Fruit fly (Drosophila melanogaster) whole organism, embryonic: ENCODE measurements around the gene aralar1.
A peak's percentile ranks its signal among the peaks of the same experiment; 100 is the strongest.

Source experiments
- Abd-B ChIP-seq: fragments of 200-800 bp; sonication (Bioruptor generic); optimal IDR thresholded peaks from 2 replicates; lab custom pipeline; 2018; ENCODE audit warnings: missing biosample characterization, mild to moderate bottlenecking, missing genetic modification characterization, moderate library complexity
- BEAF-32 ChIP-seq: fragments of 200-800 bp; sonication (Bioruptor generic); optimal IDR thresholded peaks from 3 replicates; lab custom pipeline; 2017; ENCODE audit warnings: missing biosample characterization, missing genetic modification characterization, mild to moderate bottlenecking, moderate library complexity, missing genetic modification reagents
- Bgb ChIP-seq: fragments of 200-800 bp; sonication (Bioruptor generic); IDR thresholded peaks from 2 replicates; pipeline ENCODE4 v1.3.6; 2022; ENCODE audit warnings: missing biosample characterization, missing genetic modification characterization; ENCODE audit not compliant: partially characterized antibody
- Bteb2 ChIP-seq: fragments of 200-800 bp; sonication (Bioruptor generic); optimal IDR thresholded peaks from 2 replicates; lab custom pipeline; 2016; ENCODE audit warnings: missing biosample characterization, missing genetic modification characterization
- CG10462 ChIP-seq: fragments of 200-800 bp; sonication (Bioruptor generic); optimal IDR thresholded peaks from 2 replicates; lab custom pipeline; 2016; ENCODE audit warnings: missing biosample characterization, missing genetic modification characterization
- CG10543 ChIP-seq: fragments of 200-800 bp; sonication (Bioruptor generic); optimal IDR thresholded peaks from 3 replicates; lab custom pipeline; 2017; ENCODE audit warnings: missing biosample characterization, mild to moderate bottlenecking, missing genetic modification characterization, moderate library complexity
- CG11093 ChIP-seq: fragments of 200-800 bp; sonication (Bioruptor generic); IDR thresholded peaks from 3 replicates; pipeline ENCODE4 v1.3.6; 2022; ENCODE audit warnings: missing biosample characterization, missing genetic modification characterization
- CG11723 ChIP-seq: fragments of 200-800 bp; sonication (Bioruptor generic); optimal IDR thresholded peaks from 2 replicates; lab custom pipeline; 2017; ENCODE audit warnings: missing biosample characterization, mild to moderate bottlenecking, missing genetic modification characterization
- CG12659 ChIP-seq: fragments of 200-800 bp; sonication (Bioruptor generic); optimal IDR thresholded peaks from 3 replicates; lab custom pipeline; 2017; ENCODE audit warnings: mild to moderate bottlenecking, missing biosample characterization, missing genetic modification reagents, missing genetic modification characterization
- CG14441 ChIP-seq: fragments of 200-800 bp; sonication (Bioruptor generic); IDR thresholded peaks from 2 replicates; pipeline ENCODE4 v1.3.6; 2022; ENCODE audit warnings: missing biosample characterization, missing genetic modification characterization
- CG15011 ChIP-seq: fragments of 200-800 bp; sonication (Bioruptor generic); optimal IDR thresholded peaks from 3 replicates; lab custom pipeline; 2018; ENCODE audit warnings: missing biosample characterization, mild to moderate bottlenecking, missing genetic modification characterization
- CG15514 ChIP-seq: fragments of 200-800 bp; sonication (Bioruptor generic); optimal IDR thresholded peaks from 3 replicates; lab custom pipeline; 2017; ENCODE audit warnings: missing biosample characterization, missing genetic modification characterization, mild to moderate bottlenecking, moderate library complexity, missing genetic modification reagents
- CG17912 ChIP-seq: fragments of 200-800 bp; sonication (Bioruptor generic); optimal IDR thresholded peaks from 2 replicates; lab custom pipeline; 2018; ENCODE audit warnings: missing biosample characterization, mild to moderate bottlenecking, missing genetic modification characterization
- CG1792 ChIP-seq: fragments of 200-800 bp; sonication (Bioruptor generic); optimal IDR thresholded peaks from 2 replicates; lab custom pipeline; 2016; ENCODE audit warnings: missing biosample characterization, missing genetic modification characterization
- CG3163 ChIP-seq: fragments of 200-800 bp; sonication (Bioruptor generic); optimal IDR thresholded peaks from 3 replicates; lab custom pipeline; 2016; ENCODE audit warnings: missing biosample characterization, missing genetic modification characterization
- CG34224 ChIP-seq: fragments of 200-800 bp; sonication (Bioruptor generic); IDR thresholded peaks from 3 replicates; pipeline ENCODE4 v1.3.6; 2022; ENCODE audit warnings: missing biosample characterization, missing genetic modification characterization; ENCODE audit not compliant: partially characterized antibody
- CG4854 ChIP-seq: fragments of 200-800 bp; sonication (Bioruptor generic); optimal IDR thresholded peaks from 2 replicates; lab custom pipeline; 2016; ENCODE audit warnings: missing biosample characterization, missing genetic modification characterization, inconsistent platforms
- CG5180 ChIP-seq: fragments of 200-800 bp; sonication (Bioruptor generic); optimal IDR thresholded peaks from 3 replicates; lab custom pipeline; 2017; ENCODE audit warnings: missing biosample characterization, missing genetic modification characterization, mild to moderate bottlenecking, moderate library complexity, missing genetic modification reagents
- CG6254 ChIP-seq: fragments of 200-800 bp; sonication (Bioruptor generic); optimal IDR thresholded peaks from 3 replicates; lab custom pipeline; 2017; ENCODE audit warnings: mild to moderate bottlenecking, missing biosample characterization, missing genetic modification reagents, missing genetic modification characterization
- CG6813 ChIP-seq: fragments of 200-800 bp; sonication (Bioruptor generic); optimal IDR thresholded peaks from 2 replicates; lab custom pipeline; 2017; ENCODE audit warnings: missing biosample characterization, missing genetic modification characterization, mild to moderate bottlenecking, moderate library complexity, missing genetic modification reagents
- CG7928 ChIP-seq: fragments of 200-800 bp; sonication (Bioruptor generic); optimal IDR thresholded peaks from 2 replicates; lab custom pipeline; 2017; ENCODE audit warnings: missing biosample characterization, mild to moderate bottlenecking, missing genetic modification characterization
- CG8359 ChIP-seq: fragments of 200-800 bp; sonication (Bioruptor generic); optimal IDR thresholded peaks from 2 replicates; lab custom pipeline; 2017; ENCODE audit warnings: missing biosample characterization, mild to moderate bottlenecking, missing genetic modification characterization, borderline replicate concordance
- CG8388 ChIP-seq: fragments of 200-800 bp; sonication (Bioruptor generic); optimal IDR thresholded peaks from 2 replicates; lab custom pipeline; 2019; ENCODE audit warnings: missing biosample characterization, mild to moderate bottlenecking, missing genetic modification characterization, moderate library complexity
- Doc3 ChIP-seq: fragments of 200-800 bp; sonication (Bioruptor generic); IDR thresholded peaks from 3 replicates; pipeline ENCODE4 v1.3.6; 2022; ENCODE audit warnings: missing biosample characterization, missing genetic modification characterization; ENCODE audit not compliant: partially characterized antibody
- Dref ChIP-seq: fragments of 200-800 bp; sonication (Bioruptor generic); IDR thresholded peaks from 2 replicates; pipeline ENCODE4 v1.3.6; 2022; ENCODE audit warnings: missing biosample characterization, missing genetic modification characterization
- E2f2 ChIP-seq: fragments of 200-800 bp; sonication (Bioruptor generic); IDR thresholded peaks from 2 replicates; pipeline ENCODE4 v1.3.6; 2022; ENCODE audit warnings: missing biosample characterization, missing genetic modification characterization
- Fer2 ChIP-seq: fragments of 200-800 bp; sonication (Bioruptor generic); optimal IDR thresholded peaks from 2 replicates; lab custom pipeline; 2018; ENCODE audit warnings: missing biosample characterization, mild to moderate bottlenecking, missing genetic modification characterization, moderate library complexity
- Gug ChIP-seq: fragments of 200-800 bp; sonication (Bioruptor generic); IDR thresholded peaks from 4 replicates; pipeline ENCODE4 v1.3.6; 2022; ENCODE audit warnings: missing biosample characterization, missing genetic modification characterization
- HHEX ChIP-seq: fragments of 200-800 bp; sonication (Bioruptor generic); optimal IDR thresholded peaks from 3 replicates; lab custom pipeline; 2017; ENCODE audit warnings: missing biosample characterization, mild to moderate bottlenecking, missing genetic modification characterization, missing genetic modification reagents
- Lhr ChIP-seq: fragments of 200-800 bp; sonication (Bioruptor generic); optimal IDR thresholded peaks from 3 replicates; lab custom pipeline; 2017; ENCODE audit warnings: mild to moderate bottlenecking, missing biosample characterization, missing genetic modification reagents, missing genetic modification characterization
- Nf-YA ChIP-seq: fragments of 200-800 bp; sonication (Bioruptor generic); IDR thresholded peaks from 2 replicates; pipeline ENCODE4 v1.3.6; 2022; ENCODE audit warnings: missing biosample characterization, missing genetic modification characterization
- PHDP ChIP-seq: fragments of 200-800 bp; sonication (Bioruptor generic); optimal IDR thresholded peaks from 3 replicates; lab custom pipeline; 2018; ENCODE audit warnings: missing biosample characterization, mild to moderate bottlenecking, missing genetic modification characterization, moderate library complexity
- Ptx1 ChIP-seq: fragments of 200-800 bp; sonication (Bioruptor generic); IDR thresholded peaks from 2 replicates; pipeline ENCODE4 v1.3.6; 2022; ENCODE audit warnings: missing biosample characterization, missing genetic modification characterization
- Rfx ChIP-seq: fragments of 200-800 bp; sonication (Bioruptor generic); IDR thresholded peaks from 2 replicates; pipeline ENCODE4 v1.3.6; 2022; ENCODE audit warnings: missing biosample characterization, missing genetic modification characterization
- Spps ChIP-seq: fragments of 200-800 bp; sonication (Bioruptor generic); optimal IDR thresholded peaks from 2 replicates; lab custom pipeline; 2018; ENCODE audit warnings: missing biosample characterization, mild to moderate bottlenecking, missing genetic modification characterization
- btn ChIP-seq: fragments of 200-800 bp; sonication (Bioruptor generic); optimal IDR thresholded peaks from 2 replicates; lab custom pipeline; 2016; ENCODE audit warnings: missing biosample characterization, missing genetic modification characterization
- cato ChIP-seq: fragments of 200-800 bp; sonication (Bioruptor generic); optimal IDR thresholded peaks from 2 replicates; lab custom pipeline; 2016; ENCODE audit warnings: missing biosample characterization, missing genetic modification characterization, borderline replicate concordance
- crp ChIP-seq, 2 experiments: fragments of 200-800 bp; sonication (Bioruptor generic); optimal IDR thresholded peaks; 2 replicates in 1 of 2; 3 replicates in 1 of 2; lab custom pipeline; 2017; ENCODE audit warnings: missing biosample characterization in 2 of 2, missing genetic modification characterization in 2 of 2, mild to moderate bottlenecking in 1 of 2, moderate library complexity in 1 of 2
- dmrt99B ChIP-seq: fragments of 200-800 bp; sonication (Bioruptor generic); optimal IDR thresholded peaks from 2 replicates; lab custom pipeline; 2018; ENCODE audit warnings: missing biosample characterization, mild to moderate bottlenecking, missing genetic modification characterization, moderate library complexity
- ftz-f1 ChIP-seq: fragments of 200-800 bp; sonication (Bioruptor generic); optimal IDR thresholded peaks from 2 replicates; lab custom pipeline; 2016; ENCODE audit warnings: missing biosample characterization, missing genetic modification characterization
- gce ChIP-seq: fragments of 200-800 bp; sonication (Bioruptor generic); IDR thresholded peaks from 3 replicates; pipeline ENCODE4 v1.3.6; 2022; ENCODE audit warnings: missing biosample characterization, missing genetic modification characterization
- hbn ChIP-seq: fragments of 200-800 bp; sonication (Bioruptor generic); IDR thresholded peaks from 2 replicates; pipeline ENCODE4 v1.3.6; 2022; ENCODE audit warnings: missing biosample characterization, missing genetic modification characterization; ENCODE audit not compliant: partially characterized antibody
- jigr1 ChIP-seq: fragments of 200-800 bp; sonication (Bioruptor generic); IDR thresholded peaks from 3 replicates; pipeline ENCODE4 v1.3.6; 2022; ENCODE audit warnings: missing biosample characterization, missing genetic modification characterization
- jumu ChIP-seq: fragments of 200-800 bp; sonication (Bioruptor generic); optimal IDR thresholded peaks from 3 replicates; lab custom pipeline; 2016; ENCODE audit warnings: missing biosample characterization, missing genetic modification characterization
- lbe ChIP-seq: fragments of 200-800 bp; sonication (Bioruptor generic); optimal IDR thresholded peaks from 2 replicates; lab custom pipeline; 2016; ENCODE audit warnings: missing biosample characterization, mild to moderate bottlenecking, missing genetic modification characterization
- lilli ChIP-seq: fragments of 200-800 bp; sonication (Bioruptor generic); optimal IDR thresholded peaks from 3 replicates; lab custom pipeline; 2016; ENCODE audit warnings: missing biosample characterization, missing genetic modification characterization
- mirr ChIP-seq: fragments of 200-800 bp; sonication (Bioruptor generic); optimal IDR thresholded peaks from 3 replicates; lab custom pipeline; 2018; ENCODE audit warnings: missing biosample characterization, mild to moderate bottlenecking, missing genetic modification characterization
- rib ChIP-seq: fragments of 200-800 bp; sonication (Bioruptor generic); IDR thresholded peaks from 2 replicates; pipeline ENCODE4 v1.3.6; 2022; ENCODE audit warnings: missing biosample characterization, missing genetic modification characterization
- ssp ChIP-seq: fragments of 200-800 bp; sonication (Bioruptor generic); IDR thresholded peaks from 2 replicates; pipeline ENCODE4 v1.3.6; 2022; ENCODE audit warnings: missing biosample characterization, missing genetic modification characterization
- tin ChIP-seq: fragments of 200-800 bp; sonication (Bioruptor generic); optimal IDR thresholded peaks from 3 replicates; lab custom pipeline; 2016; ENCODE audit warnings: missing biosample characterization, missing genetic modification characterization

Gene aralar1

DNA sequence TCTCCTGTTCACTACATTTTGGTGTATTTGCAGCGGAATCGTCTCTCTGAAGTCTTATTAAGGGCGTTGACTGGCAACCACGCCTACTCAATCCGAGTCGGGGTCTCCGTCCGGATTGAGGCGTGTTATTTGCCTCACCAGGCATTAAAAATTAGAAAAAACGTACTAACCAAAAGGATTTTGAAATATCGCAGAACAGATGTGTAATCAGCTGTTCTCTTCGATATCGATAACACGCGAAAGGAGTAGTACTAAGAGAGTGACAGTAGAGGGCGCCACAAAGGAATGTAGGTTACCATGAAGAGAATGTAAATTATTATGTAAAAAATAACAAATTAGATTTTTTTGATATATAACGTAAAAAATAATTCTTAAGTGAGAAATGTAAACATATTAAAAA, 30.7 kb downstream of the aralar1 start, which contains the start of gene CG15536 (continued):
- no peak for TF ChIP-seq CG15011
- TF ChIP-seq CG6813 (GFP tag; lab: Kevin White, UChicago): no peak
- TF ChIP-seq tin (GFP tag; lab: Kevin White, UChicago): no peak
- no peak for TF ChIP-seq gce (GFP tag; lab: Robert Waterston, UW)
- no peak for TF ChIP-seq CG14441 (GFP tag; lab: Robert Waterston, UW)
- no peak for TF ChIP-seq CG5180 (GFP tag; lab: Kevin White, UChicago)
- no peak for TF ChIP-seq CG1792 (GFP tag; lab: Kevin White, UChicago)
- TF ChIP-seq CG11723 (GFP tag; lab: Kevin White, UChicago): no peak
- no peak for TF ChIP-seq Bteb2 (GFP tag; lab: Kevin White, UChicago)
- TF ChIP-seq mirr (GFP tag; lab: Kevin White, UChicago): no peak
- no peak for TF ChIP-seq CG8388 (GFP tag; lab: Kevin White, UChicago)
- TF ChIP-seq ssp: no peak
- no peak for TF ChIP-seq cato (GFP tag; lab: Kevin White, UChicago)
- peak; percentile 76 for TF ChIP-seq CG34224 (GFP tag; lab: Robert Waterston, UW)
- peak; percentile 63 for TF ChIP-seq BEAF-32
- TF ChIP-seq Nf-YA (GFP tag; lab: Robert Waterston, UW): no peak
- TF ChIP-seq Abd-B (GFP tag; lab: Kevin White, UChicago): no peak
- no peak for TF ChIP-seq CG11093 (GFP tag; lab: Robert Waterston, UW)
- TF ChIP-seq btn: no peak
- peak; percentile 13 for TF ChIP-seq PHDP
- no peak for TF ChIP-seq Spps (tag; lab: Kevin White, UChicago)
- peak; percentile 77 for TF ChIP-seq Bgb (GFP tag; lab: Robert Waterston, UW)
- no peak for TF ChIP-seq Rfx (GFP tag; lab: Robert Waterston, UW)
- peak; percentile 87 for TF ChIP-seq Dref
- TF ChIP-seq CG10543 (GFP tag; lab: Kevin White, UChicago): no peak
- TF ChIP-seq CG4854: no peak
- TF ChIP-seq ftz-f1 (GFP tag; lab: Kevin White, UChicago): no peak
- no peak for TF ChIP-seq lbe (GFP tag; lab: Kevin White, UChicago)
- TF ChIP-seq lilli (GFP tag; lab: Kevin White, UChicago): no peak
- TF ChIP-seq Gug (GFP tag; lab: Robert Waterston, UW): no peak
- TF ChIP-seq CG12659 (GFP tag; lab: Kevin White, UChicago): peak; percentile 20
- peak; percentile 36; the same call in 1 of the 2 replicates for TF ChIP-seq hbn (GFP tag; lab: Robert Waterston, UW)
- TF ChIP-seq Lhr: peak; percentile 2
- TF ChIP-seq HHEX: no peak
- TF ChIP-seq CG10462: no peak
- TF ChIP-seq Ptx1: no peak
- TF ChIP-seq rib: no peak
- no peak for TF ChIP-seq CG17912 (GFP tag; lab: Kevin White, UChicago)
- TF ChIP-seq CG8359: no peak
- no peak for TF ChIP-seq CG15514 (GFP tag; lab: Kevin White, UChicago)
- peak; percentile 95 to 99 for TF ChIP-seq crp (GFP tag; optimal IDR thresholded peaks at IDR 0.05; lab: Kevin White, UChicago)
- no peak for TF ChIP-seq jumu
- TF ChIP-seq E2f2 (GFP tag; lab: Robert Waterston, UW): peak; percentile 81
- no peak for TF ChIP-seq jigr1 (GFP tag; lab: Robert Waterston, UW)
- no peak for TF ChIP-seq CG7928 (GFP tag; lab: Kevin White, UChicago)
- no peak for TF ChIP-seq dmrt99B
- TF ChIP-seq CG6254: no peak
- peak; percentile 47; the same call in 2 of the 3 replicates for TF ChIP-seq Doc3 (GFP tag; lab: Robert Waterston, UW)
- no peak for TF ChIP-seq CG3163 (GFP tag; lab: Kevin White, UChicago)
- TF ChIP-seq Fer2 (tag; lab: Kevin White, UChicago): no peak
